Worm (Caenorhabditis elegans) whole organism, L3 larva: ENCODE measurements around the gene C49C3.8.

Experiments
- ceh-16 ChIP-seq: sonication (generic microtip); optimal IDR thresholded peaks from 2 replicates; lab custom pipeline; 2017; ENCODE audit warnings: missing biosample characterization, missing genetic modification characterization
- fkh-10 ChIP-seq: sonication (generic microtip); optimal IDR thresholded peaks from 2 replicates; lab custom pipeline; 2017; ENCODE audit warnings: missing biosample characterization, missing genetic modification reagents, missing genetic modification characterization
- nhr-237 ChIP-seq: fragments of 150-350 bp; optimal IDR thresholded peaks from 2 replicates; lab custom pipeline; 2014; ENCODE audit warnings: missing biosample characterization, missing genetic modification characterization
- snpc-4 ChIP-seq: fragments of 150-350 bp; optimal IDR thresholded peaks from 2 replicates; lab custom pipeline; 2014; ENCODE audit warnings: missing biosample characterization, missing genetic modification characterization
- unc-39 ChIP-seq: sonication (generic microtip); optimal IDR thresholded peaks from 4 replicates; lab custom pipeline; 2017; ENCODE audit warnings: missing biosample characterization, missing genetic modification characterization
- zag-1 ChIP-seq: fragments of 150-350 bp; optimal IDR thresholded peaks from 2 replicates; lab custom pipeline; 2014; ENCODE audit warnings: missing biosample characterization, missing genetic modification characterization

ce11 chrIV:17342667-17343066, 7.7 kb downstream of the C49C3.8 start, which contains the start of gene C49C3.21:
- TF ChIP-seq snpc-4 (tag; lab: Kevin White, UChicago) (no peak), ceh-16 (tag; lab: Kevin White, UChicago) (no peak), nhr-237 (tag; lab: Kevin White, UChicago) (no peak), unc-39 (no peak), zag-1 (tag; lab: Kevin White, UChicago) (no peak), fkh-10 (GFP tag; lab: Kevin White, UChicago) (no peak)
